Fruit fly (Drosophila melanogaster): ENCODE data around the gene CG3581.

dm6 chr3R:19369060-19369459 lies 5.5 kb downstream of the CG3581 start:
- TF ChIP-seq ttk (optimal IDR thresholded peaks at IDR 0.05), result no peak
- TF ChIP-seq psq (optimal IDR thresholded peaks at IDR 0.05), result no peak
- no peak for TF ChIP-seq Myc (optimal IDR thresholded peaks at IDR 0.05)
- no peak for TF ChIP-seq insv (optimal IDR thresholded peaks at IDR 0.05)

All from Kc167 (cell line).